Worm (Caenorhabditis elegans): Measurements from ENCODE around the gene srh-85.

DNA sequence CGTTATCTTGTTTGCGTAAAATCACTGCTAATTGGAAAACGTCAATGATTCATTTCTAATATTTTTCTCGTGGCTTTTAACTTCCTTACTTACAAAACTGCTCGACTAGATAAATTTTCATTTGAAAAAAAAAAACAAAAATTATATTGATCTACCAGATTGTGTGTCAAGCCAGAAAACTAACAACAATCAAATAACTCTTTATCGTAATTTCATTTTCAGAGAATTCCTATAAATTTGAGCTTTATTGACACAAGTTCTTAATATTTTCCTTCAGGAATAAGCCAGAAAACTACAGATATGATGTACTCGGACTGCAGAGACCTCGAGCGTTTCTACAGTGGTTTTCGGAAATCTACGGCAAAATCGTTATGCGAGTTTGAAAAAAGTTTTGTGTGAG lies 11.0 kb downstream of the srh-85 start, which contains the start of gene srw-124:
- TF ChIP-seq snpc-4 (tag; optimal IDR thresholded peaks at IDR 0.05) (no peak), nhr-237 (tag; optimal IDR thresholded peaks at IDR 0.05) (no peak), nhr-28 (tag; optimal IDR thresholded peaks at IDR 0.05) (no peak), nhr-76 (tag; optimal IDR thresholded peaks at IDR 0.05) (no peak), elt-3 (tag; optimal IDR thresholded peaks at IDR 0.05) (no peak), ceh-83 (GFP tag; optimal IDR thresholded peaks at IDR 0.05) (no peak), nhr-2 (tag; optimal IDR thresholded peaks at IDR 0.05) (no peak), ztf-11 (tag; optimal IDR thresholded peaks at IDR 0.05) (no peak), pha-4 (tag; optimal IDR thresholded peaks at IDR 0.05) (no peak), lin-32 (GFP tag; optimal IDR thresholded peaks at IDR 0.05) (no peak), lin-13 (tag; optimal IDR thresholded peaks at IDR 0.05) (no peak), ceh-43 (GFP tag; optimal IDR thresholded peaks at IDR 0.05) (no peak)
